Fruit fly (Drosophila melanogaster) whole organism, embryonic: ENCODE measurements around the gene CG4497.

Experiments
- CG10543 ChIP-seq: fragments of 200-800 bp; sonication (Bioruptor generic); optimal IDR thresholded peaks from 3 replicates; lab custom pipeline; 2017; ENCODE audit warnings: missing biosample characterization, mild to moderate bottlenecking, missing genetic modification characterization, moderate library complexity
- CG11504 ChIP-seq: fragments of 200-800 bp; sonication (Bioruptor generic); optimal IDR thresholded peaks from 3 replicates; lab custom pipeline; 2019; ENCODE audit warnings: missing biosample characterization, mild to moderate bottlenecking, missing genetic modification characterization, moderate library complexity
- CG12769 ChIP-seq: fragments of 200-800 bp; sonication (Bioruptor generic); optimal IDR thresholded peaks from 2 replicates; lab custom pipeline; 2019; ENCODE audit warnings: missing biosample characterization, mild to moderate bottlenecking, missing genetic modification characterization, moderate library complexity
- CG13287 ChIP-seq: fragments of 200-800 bp; sonication (Bioruptor generic); IDR thresholded peaks from 2 replicates; pipeline ENCODE4 v1.3.6; 2022; ENCODE audit warnings: missing biosample characterization, missing genetic modification characterization; ENCODE audit not compliant: partially characterized antibody
- CG14860 ChIP-seq: fragments of 200-800 bp; sonication (Bioruptor generic); IDR thresholded peaks from 3 replicates; pipeline ENCODE4 v1.3.6; 2022; ENCODE audit warnings: missing biosample characterization, missing genetic modification characterization; ENCODE audit not compliant: partially characterized antibody
- CG15269 ChIP-seq: fragments of 200-800 bp; sonication (Bioruptor generic); optimal IDR thresholded peaks from 2 replicates; lab custom pipeline; 2018; ENCODE audit warnings: missing biosample characterization, mild to moderate bottlenecking, missing genetic modification characterization, moderate library complexity
- CG17612 ChIP-seq: fragments of 200-800 bp; sonication (Bioruptor generic); IDR thresholded peaks from 2 replicates; pipeline ENCODE4 v1.3.6; 2022; ENCODE audit warnings: missing biosample characterization, missing genetic modification characterization
- CG17829 ChIP-seq: fragments of 200-800 bp; optimal IDR thresholded peaks from 2 replicates; lab custom pipeline; 2019; ENCODE audit warnings: missing biosample characterization, mild to moderate bottlenecking, missing genetic modification characterization, moderate library complexity
- CG18764 ChIP-seq: fragments of 200-800 bp; sonication (Bioruptor generic); optimal IDR thresholded peaks from 3 replicates; lab custom pipeline; 2016; ENCODE audit warnings: missing biosample characterization, missing genetic modification characterization
- CG2120 ChIP-seq: fragments of 200-800 bp; sonication (Bioruptor generic); optimal IDR thresholded peaks from 3 replicates; lab custom pipeline; 2016; ENCODE audit warnings: missing biosample characterization, missing genetic modification characterization
- CG2712 ChIP-seq: fragments of 200-800 bp; optimal IDR thresholded peaks from 3 replicates; lab custom pipeline; 2019; ENCODE audit warnings: missing biosample characterization, mild to moderate bottlenecking, missing genetic modification characterization, moderate library complexity
- CG2875 ChIP-seq: fragments of 200-800 bp; sonication (Bioruptor generic); optimal IDR thresholded peaks from 2 replicates; lab custom pipeline; 2017; ENCODE audit warnings: missing biosample characterization, mild to moderate bottlenecking, missing genetic modification characterization, missing genetic modification reagents
- CG3065 ChIP-seq: fragments of 200-800 bp; sonication (Bioruptor generic); optimal IDR thresholded peaks from 2 replicates; lab custom pipeline; 2016; ENCODE audit warnings: missing biosample characterization, missing genetic modification characterization
- CG32767 ChIP-seq: fragments of 200-800 bp; sonication (Bioruptor generic); IDR thresholded peaks from 2 replicates; pipeline ENCODE4 v1.3.6; 2022; ENCODE audit warnings: missing biosample characterization, missing genetic modification characterization
- CG3407 ChIP-seq: fragments of 200-800 bp; sonication (Bioruptor generic); optimal IDR thresholded peaks from 2 replicates; lab custom pipeline; 2018; ENCODE audit warnings: missing biosample characterization, mild to moderate bottlenecking, missing genetic modification characterization
- CG4617 ChIP-seq: fragments of 200-800 bp; sonication (Bioruptor generic); optimal IDR thresholded peaks from 3 replicates; lab custom pipeline; 2016; ENCODE audit warnings: missing biosample characterization, missing genetic modification characterization, borderline replicate concordance
- CG6813 ChIP-seq: fragments of 200-800 bp; sonication (Bioruptor generic); optimal IDR thresholded peaks from 2 replicates; lab custom pipeline; 2017; ENCODE audit warnings: missing biosample characterization, missing genetic modification characterization, mild to moderate bottlenecking, moderate library complexity, missing genetic modification reagents
- CG7745 ChIP-seq: fragments of 200-800 bp; sonication (Bioruptor generic); optimal IDR thresholded peaks from 2 replicates; lab custom pipeline; 2018; ENCODE audit warnings: missing biosample characterization, mild to moderate bottlenecking, missing genetic modification characterization, moderate library complexity
- CG9215 ChIP-seq: fragments of 200-800 bp; sonication (Bioruptor generic); IDR thresholded peaks from 2 replicates; pipeline ENCODE4 v1.3.6; 2022; ENCODE audit warnings: missing biosample characterization, missing genetic modification characterization
- CG9817 ChIP-seq: fragments of 200-800 bp; sonication (Bioruptor generic); optimal IDR thresholded peaks from 2 replicates; lab custom pipeline; 2018; ENCODE audit warnings: missing biosample characterization, mild to moderate bottlenecking, missing genetic modification characterization, moderate library complexity
- CG9932 ChIP-seq: fragments of 200-800 bp; sonication (Bioruptor generic); IDR thresholded peaks from 2 replicates; pipeline ENCODE4 v1.3.6; 2022; ENCODE audit warnings: missing biosample characterization, missing genetic modification characterization
- D19A ChIP-seq: fragments of 200-800 bp; optimal IDR thresholded peaks from 3 replicates; lab custom pipeline; 2019; ENCODE audit warnings: missing biosample characterization, mild to moderate bottlenecking, missing genetic modification characterization, moderate library complexity
- Dek ChIP-seq: fragments of 200-800 bp; sonication (Bioruptor generic); optimal IDR thresholded peaks from 3 replicates; lab custom pipeline; 2019; ENCODE audit warnings: missing biosample characterization, mild to moderate bottlenecking, missing genetic modification characterization, moderate library complexity
- Dref ChIP-seq: fragments of 200-800 bp; sonication (Bioruptor generic); IDR thresholded peaks from 2 replicates; pipeline ENCODE4 v1.3.6; 2022; ENCODE audit warnings: missing biosample characterization, missing genetic modification characterization
- E2f2 ChIP-seq: fragments of 200-800 bp; sonication (Bioruptor generic); IDR thresholded peaks from 2 replicates; pipeline ENCODE4 v1.3.6; 2022; ENCODE audit warnings: missing biosample characterization, missing genetic modification characterization
- Myb ChIP-seq: fragments of 200-800 bp; sonication (Bioruptor generic); optimal IDR thresholded peaks from 2 replicates; lab custom pipeline; 2016; ENCODE audit warnings: missing biosample characterization, missing genetic modification characterization
- Neu2 ChIP-seq: fragments of 200-800 bp; sonication (Bioruptor generic); optimal IDR thresholded peaks from 3 replicates; lab custom pipeline; 2016; ENCODE audit warnings: missing biosample characterization, missing genetic modification characterization, borderline replicate concordance
- Optix ChIP-seq: fragments of 200-800 bp; sonication (Bioruptor generic); IDR thresholded peaks from 3 replicates; pipeline ENCODE4 v1.3.6; 2022; ENCODE audit warnings: missing biosample characterization, missing genetic modification characterization
- PHDP ChIP-seq: fragments of 200-800 bp; sonication (Bioruptor generic); optimal IDR thresholded peaks from 3 replicates; lab custom pipeline; 2018; ENCODE audit warnings: missing biosample characterization, mild to moderate bottlenecking, missing genetic modification characterization, moderate library complexity
- Stat92E ChIP-seq, 3 experiments: fragments of >200 bp in 2 of 3; fragments of 200-800 bp in 1 of 3; sonication (Bioruptor generic) in 1 of 3; optimal IDR thresholded peaks; 2 replicates each; lab custom pipeline; 2017 to 2019; ENCODE audit warnings: missing biosample characterization in 3 of 3, missing genetic modification characterization in 3 of 3, mild to moderate bottlenecking in 1 of 3, moderate library complexity in 1 of 3
- ato ChIP-seq: fragments of 200-800 bp; sonication (Bioruptor generic); IDR thresholded peaks from 2 replicates; pipeline ENCODE4 v1.3.6; 2022; ENCODE audit warnings: missing biosample characterization, missing genetic modification characterization; ENCODE audit not compliant: partially characterized antibody
- bowl ChIP-seq: fragments of 200-800 bp; sonication (Bioruptor generic); IDR thresholded peaks from 2 replicates; pipeline ENCODE4 v1.3.6; 2022; ENCODE audit warnings: missing biosample characterization, missing genetic modification characterization
- cg ChIP-seq: fragments of 200-800 bp; sonication (Bioruptor generic); optimal IDR thresholded peaks from 3 replicates; lab custom pipeline; 2019; ENCODE audit warnings: missing biosample characterization, mild to moderate bottlenecking, missing genetic modification characterization, moderate library complexity
- crol ChIP-seq: fragments of 200-800 bp; sonication (Bioruptor generic); IDR thresholded peaks from 2 replicates; pipeline ENCODE4 v1.3.6; 2022; ENCODE audit warnings: missing biosample characterization, missing genetic modification characterization
- dan ChIP-seq: fragments of 200-800 bp; sonication (Bioruptor generic); IDR thresholded peaks from 2 replicates; pipeline ENCODE4 v1.3.6; 2022; ENCODE audit warnings: missing biosample characterization, missing genetic modification characterization
- dm ChIP-seq: fragments of 200-800 bp; sonication (Bioruptor generic); optimal IDR thresholded peaks from 3 replicates; lab custom pipeline; 2016; ENCODE audit warnings: missing biosample characterization, missing genetic modification characterization
- gcm ChIP-seq: fragments of 200-800 bp; sonication (Bioruptor generic); optimal IDR thresholded peaks from 2 replicates; lab custom pipeline; 2019; ENCODE audit warnings: missing biosample characterization, mild to moderate bottlenecking, missing genetic modification characterization, moderate library complexity
- gcm2 ChIP-seq: fragments of 200-800 bp; sonication (Bioruptor generic); optimal IDR thresholded peaks from 2 replicates; lab custom pipeline; 2016; ENCODE audit warnings: missing biosample characterization, missing genetic modification characterization
- gfzf ChIP-seq: fragments of 200-800 bp; sonication (Bioruptor generic); optimal IDR thresholded peaks from 2 replicates; lab custom pipeline; 2016; ENCODE audit warnings: missing biosample characterization, mild to moderate bottlenecking, missing genetic modification characterization, moderate library complexity
- h ChIP-seq: fragments of >200 bp; optimal IDR thresholded peaks from 2 replicates; lab custom pipeline; 2017
- hkb ChIP-seq, 2 experiments: fragments of 200-800 bp in 1 of 2; fragments of >200 bp in 1 of 2; sonication (Bioruptor generic) in 1 of 2; IDR thresholded peaks in 1 of 2; optimal IDR thresholded peaks in 1 of 2; 2 replicates each; pipeline versions ENCODE4 v1.3.6 to Lab custom; 2017 to 2022; ENCODE audit warnings: missing biosample characterization in 1 of 2, missing genetic modification characterization in 1 of 2
- hth ChIP-seq: fragments of >200 bp; optimal IDR thresholded peaks from 2 replicates; lab custom pipeline; 2017; ENCODE audit warnings: inconsistent platforms
- knrl ChIP-seq: fragments of 200-800 bp; sonication (Bioruptor generic); IDR thresholded peaks from 3 replicates; pipeline ENCODE4 v1.3.6; 2022; ENCODE audit warnings: missing biosample characterization, missing genetic modification characterization; ENCODE audit not compliant: partially characterized antibody
- lab ChIP-seq: fragments of 200-800 bp; sonication (Bioruptor generic); optimal IDR thresholded peaks from 3 replicates; lab custom pipeline; 2017; ENCODE audit warnings: missing biosample characterization, missing genetic modification characterization, mild to moderate bottlenecking, moderate library complexity, missing genetic modification reagents
- mld ChIP-seq: fragments of 200-800 bp; sonication (Bioruptor generic); IDR thresholded peaks from 3 replicates; pipeline ENCODE4 v1.3.6; 2022; ENCODE audit warnings: missing biosample characterization, missing genetic modification characterization; ENCODE audit not compliant: partially characterized antibody
- pita ChIP-seq: fragments of 200-800 bp; sonication (Bioruptor generic); optimal IDR thresholded peaks from 2 replicates; lab custom pipeline; 2017; ENCODE audit warnings: missing biosample characterization, mild to moderate bottlenecking, missing genetic modification characterization
- pros ChIP-seq: fragments of 200-800 bp; sonication (Bioruptor generic); optimal IDR thresholded peaks from 3 replicates; lab custom pipeline; 2019; ENCODE audit warnings: missing biosample characterization, mild to moderate bottlenecking, missing genetic modification characterization, moderate library complexity
- slbo ChIP-seq: fragments of 200-800 bp; sonication (Bioruptor generic); IDR thresholded peaks from 2 replicates; pipeline ENCODE4 v1.3.6; 2022; ENCODE audit warnings: missing biosample characterization, missing genetic modification characterization
- sug ChIP-seq: fragments of 200-800 bp; optimal IDR thresholded peaks from 2 replicates; lab custom pipeline; 2019; ENCODE audit warnings: missing biosample characterization, mild to moderate bottlenecking, missing genetic modification characterization, moderate library complexity
- toy ChIP-seq: fragments of 200-800 bp; sonication (Bioruptor generic); IDR thresholded peaks from 2 replicates; pipeline ENCODE4 v1.3.6; 2022; ENCODE audit warnings: missing biosample characterization, missing genetic modification characterization

The CG4497 gene

DNA sequence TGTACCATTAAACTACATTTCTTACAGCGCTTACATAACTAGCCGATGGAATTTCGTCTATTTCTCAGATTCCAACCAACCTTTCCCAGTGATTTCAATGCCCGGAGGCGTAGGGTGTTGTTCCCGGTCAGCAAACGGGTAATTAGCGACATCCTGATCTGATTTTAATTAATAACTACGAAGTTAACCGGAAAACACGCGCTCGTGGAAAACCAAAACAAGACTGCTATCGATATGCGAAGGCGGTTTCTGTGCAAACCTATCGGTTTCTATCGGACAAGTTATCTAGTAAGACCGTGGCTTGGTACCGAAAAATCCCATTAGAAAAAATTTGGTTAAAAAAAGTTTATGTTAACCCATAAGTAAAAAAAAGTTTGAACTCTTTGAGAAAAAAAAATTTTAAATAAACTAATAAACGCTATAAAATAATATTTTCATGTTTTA lies 28.5 kb upstream of the CG4497 start, which contains the start of gene mEFG1 (continued):
- TF ChIP-seq slbo (GFP tag; lab: Robert Waterston, UW) (0 out of 2 replicates have a peak, but pooled peaks have one; percentile 28), CG4617 (no peak), D19A (peak; percentile 8), dm (GFP tag; lab: Kevin White, UChicago) (peak; percentile 78), CG6813 (GFP tag; lab: Kevin White, UChicago) (no peak), Dek (tag; lab: Kevin White, UChicago) (peak; percentile 25), CG3065 (GFP tag; lab: Kevin White, UChicago) (no peak), CG9215 (GFP tag; lab: Robert Waterston, UW) (no peak), gfzf (GFP tag; lab: Kevin White, UChicago) (peak; percentile 78), gcm (peak; percentile 9), pita (GFP tag; lab: Kevin White, UChicago) (no peak), Stat92E (GFP tag; optimal IDR thresholded peaks at IDR 0.05; lab: Kevin White, UChicago) (no peak), CG10543 (GFP tag; lab: Kevin White, UChicago) (no peak), Dref (GFP tag; lab: Robert Waterston, UW) (peak; percentile 78), CG9932 (GFP tag; lab: Robert Waterston, UW) (no peak), CG18764 (GFP tag; lab: Kevin White, UChicago) (no peak), CG3407 (no peak), CG12769 (tag; lab: Kevin White, UChicago) (no peak), toy (no peak), h (lab: Kevin White, UChicago) (no peak), lab (GFP tag; lab: Kevin White, UChicago) (no peak), CG9817 (no peak), Neu2 (GFP tag; lab: Kevin White, UChicago) (no peak), CG2712 (tag; lab: Kevin White, UChicago) (peak; percentile 39), ato (peak; percentile 79; the same call in 1 of the 2 replicates), Optix (no peak), sug (peak; percentile 8), gcm2 (GFP tag; lab: Kevin White, UChicago) (no peak), hth (lab: Kevin White, UChicago) (no peak), CG32767 (GFP tag; lab: Robert Waterston, UW) (no peak), hkb (optimal IDR thresholded peaks at IDR 0.05; lab: Kevin White, UChicago) (no peak), hkb (GFP tag; IDR thresholded peaks at IDR 0.05; lab: Robert Waterston, UW) (no peak), CG2875 (GFP tag; lab: Kevin White, UChicago) (no peak), CG15269 (tag; lab: Kevin White, UChicago) (peak; percentile 22), cg (GFP tag; lab: Kevin White, UChicago) (no peak), E2f2 (GFP tag; lab: Robert Waterston, UW) (peak; percentile 76), PHDP (tag; lab: Kevin White, UChicago) (no peak), CG2120 (GFP tag; lab: Kevin White, UChicago) (peak; percentile 8), CG11504 (peak; percentile 53), knrl (GFP tag; lab: Robert Waterston, UW) (peak; percentile 60; the same call in 1 of the 3 replicates), CG13287 (GFP tag; lab: Robert Waterston, UW) (peak; percentile 86), mld (GFP tag; lab: Robert Waterston, UW) (peak; percentile 68), CG14860 (GFP tag; lab: Robert Waterston, UW) (peak; percentile 59), Myb (GFP tag; lab: Kevin White, UChicago) (no peak), bowl (GFP tag; lab: Robert Waterston, UW) (no peak), dan (GFP tag; lab: Robert Waterston, UW) (no peak), pros (GFP tag; lab: Kevin White, UChicago) (no peak), CG17829 (peak; percentile 26), crol (GFP tag; lab: Robert Waterston, UW) (no peak), CG7745 (tag; lab: Kevin White, UChicago) (no peak), CG17612 (GFP tag; lab: Robert Waterston, UW) (no peak)
